Fruit fly (Drosophila melanogaster) Kc167 (cell line): ENCODE measurements around the gene CG34039.

Experiments
- Sin3A ChIP-seq: fragments of >200 bp; optimal IDR thresholded peaks from 2 replicates; lab custom pipeline; 2018; ENCODE audit warnings: missing external identifiers
- h ChIP-seq: fragments of >200 bp; optimal IDR thresholded peaks from 3 replicates; lab custom pipeline; 2018; ENCODE audit warnings: missing external identifiers
- insv ChIP-seq: fragments of >200 bp; optimal IDR thresholded peaks from 3 replicates; lab custom pipeline; 2018; ENCODE audit warnings: missing external identifiers
- psq ChIP-seq: fragments of >200 bp; optimal IDR thresholded peaks from 2 replicates; lab custom pipeline; 2017; ENCODE audit warnings: missing external identifiers

DNA sequence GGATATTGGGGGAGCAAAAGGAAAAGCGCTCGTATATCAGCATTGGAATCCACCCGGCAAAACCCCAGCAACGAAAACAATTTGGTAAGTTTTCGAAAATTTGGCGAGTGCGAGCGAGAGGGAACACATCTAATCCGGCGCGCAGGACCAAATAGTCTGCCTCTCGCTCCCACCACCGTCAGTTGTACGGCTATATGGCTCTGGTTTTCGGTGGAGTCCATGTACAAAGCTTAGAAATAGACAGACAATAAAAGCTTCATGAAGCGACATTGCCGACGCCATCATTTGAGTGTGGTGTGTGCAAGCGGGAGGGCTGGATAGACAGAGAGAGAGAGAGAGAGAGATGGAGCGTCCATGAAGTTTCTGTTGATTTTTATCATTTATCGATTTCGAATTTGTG, 20.5 kb downstream of the CG34039 start:
- TF ChIP-seq psq (lab: Kevin White, UChicago) (no peak), insv (lab: Kevin White, UChicago) (no peak), Sin3A (no peak), h (lab: Kevin White, UChicago) (no peak)
